Fruit fly (Drosophila melanogaster) whole organism, embryonic: ENCODE measurements around the gene CG6465.

Source experiments
- Antp ChIP-seq: fragments of 200-800 bp; sonication (Bioruptor generic); optimal IDR thresholded peaks from 3 replicates; lab custom pipeline; 2016; ENCODE audit warnings: missing biosample characterization, missing genetic modification characterization
- CG11085 ChIP-seq: fragments of 200-800 bp; sonication (Bioruptor generic); IDR thresholded peaks from 2 replicates; pipeline ENCODE4 v1.3.6; 2022; ENCODE audit warnings: missing biosample characterization, missing genetic modification characterization
- CG12236 ChIP-seq: fragments of 200-800 bp; sonication (Bioruptor generic); optimal IDR thresholded peaks from 2 replicates; lab custom pipeline; 2016; ENCODE audit warnings: missing biosample characterization, missing genetic modification characterization
- CG12299 ChIP-seq: fragments of 200-800 bp; sonication (Bioruptor generic); optimal IDR thresholded peaks from 2 replicates; lab custom pipeline; 2018; ENCODE audit warnings: missing biosample characterization, mild to moderate bottlenecking, missing genetic modification characterization
- CG12744 ChIP-seq: fragments of 200-800 bp; sonication (Bioruptor generic); optimal IDR thresholded peaks from 2 replicates; lab custom pipeline; 2016; ENCODE audit warnings: missing biosample characterization, missing genetic modification characterization
- CG15073 ChIP-seq: fragments of 200-800 bp; sonication (Bioruptor generic); optimal IDR thresholded peaks from 2 replicates; lab custom pipeline; 2016; ENCODE audit warnings: missing biosample characterization, missing genetic modification characterization
- CG1529 ChIP-seq: fragments of 200-800 bp; sonication (Bioruptor generic); optimal IDR thresholded peaks from 3 replicates; lab custom pipeline; 2018; ENCODE audit warnings: missing biosample characterization, missing genetic modification characterization
- CG17186 ChIP-seq: fragments of 200-800 bp; sonication (Bioruptor generic); optimal IDR thresholded peaks from 3 replicates; lab custom pipeline; 2017; ENCODE audit warnings: missing biosample characterization, missing genetic modification reagents, missing genetic modification characterization
- CG17802 ChIP-seq: fragments of 200-800 bp; sonication (Bioruptor generic); optimal IDR thresholded peaks from 2 replicates; lab custom pipeline; 2018; ENCODE audit warnings: missing biosample characterization, mild to moderate bottlenecking, missing genetic modification characterization, moderate library complexity
- CG31388 ChIP-seq: fragments of 200-800 bp; sonication (Bioruptor generic); optimal IDR thresholded peaks from 2 replicates; lab custom pipeline; 2016; ENCODE audit warnings: missing biosample characterization, missing genetic modification characterization
- CG4282 ChIP-seq: fragments of 200-800 bp; sonication (Bioruptor generic); optimal IDR thresholded peaks from 2 replicates; lab custom pipeline; 2016; ENCODE audit warnings: missing biosample characterization, missing genetic modification characterization
- CG4730 ChIP-seq: fragments of 200-800 bp; sonication (Bioruptor generic); IDR thresholded peaks from 2 replicates; pipeline ENCODE4 v1.3.6; 2022; ENCODE audit warnings: missing biosample characterization, missing genetic modification characterization
- CG6175 ChIP-seq: fragments of 200-800 bp; sonication (Bioruptor generic); IDR thresholded peaks from 3 replicates; pipeline ENCODE4 v1.3.6; 2022; ENCODE audit warnings: missing biosample characterization, missing genetic modification characterization
- CG8290 ChIP-seq, 3 experiments: fragments of 200-800 bp; sonication (Bioruptor generic); optimal IDR thresholded peaks; 2 replicates each; lab custom pipeline; 2016 to 2019; ENCODE audit warnings: missing biosample characterization in 3 of 3, missing genetic modification characterization in 3 of 3, mild to moderate bottlenecking in 2 of 3, moderate library complexity in 1 of 3
- CG9797 ChIP-seq: fragments of 200-800 bp; sonication (Bioruptor generic); optimal IDR thresholded peaks from 3 replicates; lab custom pipeline; 2018; ENCODE audit warnings: missing biosample characterization, mild to moderate bottlenecking, missing genetic modification characterization
- Chrac-16 ChIP-seq: fragments of 200-800 bp; sonication (Bioruptor generic); optimal IDR thresholded peaks from 3 replicates; lab custom pipeline; 2016; ENCODE audit warnings: missing biosample characterization, missing genetic modification characterization
- CoRest ChIP-seq: fragments of 200-800 bp; sonication (Bioruptor generic); optimal IDR thresholded peaks from 3 replicates; lab custom pipeline; 2018; ENCODE audit warnings: missing biosample characterization, mild to moderate bottlenecking, missing genetic modification characterization, moderate library complexity
- D ChIP-seq, 2 experiments: fragments of 200-800 bp in 1 of 2; fragments of >200 bp in 1 of 2; sonication (Bioruptor generic) in 1 of 2; optimal IDR thresholded peaks; 2 replicates in 1 of 2; 3 replicates in 1 of 2; lab custom pipeline; 2017; ENCODE audit warnings: mild to moderate bottlenecking in 1 of 2, missing biosample characterization in 1 of 2, missing genetic modification characterization in 1 of 2, missing genetic modification reagents in 1 of 2
- Dad ChIP-seq: fragments of 200-800 bp; sonication (Bioruptor generic); optimal IDR thresholded peaks from 3 replicates; lab custom pipeline; 2016; ENCODE audit warnings: missing biosample characterization, missing genetic modification characterization
- Dbx ChIP-seq: fragments of 200-800 bp; sonication (Bioruptor generic); IDR thresholded peaks from 3 replicates; pipeline ENCODE4 v1.3.6; 2022; ENCODE audit warnings: missing biosample characterization, missing genetic modification characterization
- Deaf1 ChIP-seq: fragments of 200-800 bp; optimal IDR thresholded peaks from 3 replicates; lab custom pipeline; 2019; ENCODE audit warnings: missing biosample characterization, mild to moderate bottlenecking, missing genetic modification characterization, moderate library complexity
- Fer2 ChIP-seq: fragments of 200-800 bp; sonication (Bioruptor generic); optimal IDR thresholded peaks from 2 replicates; lab custom pipeline; 2018; ENCODE audit warnings: missing biosample characterization, mild to moderate bottlenecking, missing genetic modification characterization, moderate library complexity
- HLH3B ChIP-seq: fragments of 200-800 bp; sonication (Bioruptor generic); IDR thresholded peaks from 2 replicates; pipeline ENCODE4 v1.3.6; 2022; ENCODE audit warnings: missing biosample characterization, missing genetic modification characterization
- HLH54F ChIP-seq: fragments of 200-800 bp; sonication (Bioruptor generic); optimal IDR thresholded peaks from 3 replicates; lab custom pipeline; 2016; ENCODE audit warnings: missing biosample characterization, missing genetic modification characterization
- Hsf ChIP-seq: fragments of 200-800 bp; sonication (Bioruptor generic); optimal IDR thresholded peaks from 3 replicates; lab custom pipeline; 2016; ENCODE audit warnings: missing biosample characterization, missing genetic modification characterization
- Lim3 ChIP-seq: fragments of 200-800 bp; sonication (Bioruptor generic); IDR thresholded peaks from 2 replicates; pipeline ENCODE4 v1.3.6; 2022; ENCODE audit warnings: missing biosample characterization, missing genetic modification characterization
- Mes4 ChIP-seq: fragments of 200-800 bp; sonication (Bioruptor generic); optimal IDR thresholded peaks from 2 replicates; lab custom pipeline; 2016; ENCODE audit warnings: missing biosample characterization, missing genetic modification characterization
- Mrtf ChIP-seq: fragments of 200-800 bp; sonication (Bioruptor generic); IDR thresholded peaks from 3 replicates; pipeline ENCODE4 v1.3.6; 2022; ENCODE audit warnings: missing biosample characterization, missing genetic modification characterization
- Nf-YA ChIP-seq: fragments of 200-800 bp; sonication (Bioruptor generic); IDR thresholded peaks from 2 replicates; pipeline ENCODE4 v1.3.6; 2022; ENCODE audit warnings: missing biosample characterization, missing genetic modification characterization
- Oli ChIP-seq: fragments of 200-800 bp; sonication (Bioruptor generic); optimal IDR thresholded peaks from 2 replicates; lab custom pipeline; 2018; ENCODE audit warnings: missing biosample characterization, mild to moderate bottlenecking, missing genetic modification characterization, moderate library complexity
- Vsx1 ChIP-seq: fragments of 200-800 bp; sonication (Bioruptor generic); optimal IDR thresholded peaks from 2 replicates; lab custom pipeline; 2017; ENCODE audit warnings: missing biosample characterization, mild to moderate bottlenecking, missing genetic modification characterization, missing genetic modification reagents
- Xrp1 ChIP-seq: fragments of 200-800 bp; sonication (Bioruptor generic); IDR thresholded peaks from 2 replicates; pipeline ENCODE4 v1.3.6; 2022; ENCODE audit warnings: missing biosample characterization, missing genetic modification characterization
- ato ChIP-seq: fragments of 200-800 bp; sonication (Bioruptor generic); IDR thresholded peaks from 2 replicates; pipeline ENCODE4 v1.3.6; 2022; ENCODE audit warnings: missing biosample characterization, missing genetic modification characterization; ENCODE audit not compliant: partially characterized antibody
- cad ChIP-seq: fragments of >200 bp; optimal IDR thresholded peaks from 2 replicates; lab custom pipeline; 2017; ENCODE audit warnings: missing biosample characterization, missing genetic modification characterization
- chif ChIP-seq, 2 experiments: fragments of 200-800 bp; sonication (Bioruptor generic); optimal IDR thresholded peaks; 3 replicates each; lab custom pipeline; 2016; ENCODE audit warnings: missing biosample characterization in 2 of 2, missing genetic modification characterization in 2 of 2
- dmrt99B ChIP-seq: fragments of 200-800 bp; sonication (Bioruptor generic); optimal IDR thresholded peaks from 2 replicates; lab custom pipeline; 2018; ENCODE audit warnings: missing biosample characterization, mild to moderate bottlenecking, missing genetic modification characterization, moderate library complexity
- ems ChIP-seq: fragments of 200-800 bp; sonication (Bioruptor generic); optimal IDR thresholded peaks from 3 replicates; lab custom pipeline; 2016; ENCODE audit warnings: missing biosample characterization, missing genetic modification characterization
- fd64A ChIP-seq: fragments of 200-800 bp; sonication (Bioruptor generic); optimal IDR thresholded peaks from 3 replicates; lab custom pipeline; 2018; ENCODE audit warnings: missing biosample characterization, mild to moderate bottlenecking, missing genetic modification characterization
- fu2 ChIP-seq: fragments of 200-800 bp; sonication (Bioruptor generic); optimal IDR thresholded peaks from 2 replicates; lab custom pipeline; 2016; ENCODE audit warnings: missing biosample characterization, missing genetic modification characterization
- gro ChIP-seq: fragments of 200-800 bp; sonication (Bioruptor generic); optimal IDR thresholded peaks from 2 replicates; lab custom pipeline; 2016; ENCODE audit warnings: missing biosample characterization, missing genetic modification characterization
- h ChIP-seq: fragments of >200 bp; optimal IDR thresholded peaks from 2 replicates; lab custom pipeline; 2017
- lola ChIP-seq, 3 experiments: fragments of >200 bp in 2 of 3; fragments of 200-800 bp in 1 of 3; sonication (Bioruptor generic) in 1 of 3; optimal IDR thresholded peaks; 2 replicates each; lab custom pipeline; 2017 to 2019; ENCODE audit warnings: missing biosample characterization in 3 of 3, missing genetic modification characterization in 3 of 3, mild to moderate bottlenecking in 1 of 3, moderate library complexity in 1 of 3
- nmo ChIP-seq: fragments of 200-800 bp; sonication (Bioruptor generic); optimal IDR thresholded peaks from 2 replicates; lab custom pipeline; 2018; ENCODE audit warnings: missing biosample characterization, mild to moderate bottlenecking, missing genetic modification characterization, moderate library complexity
- nom ChIP-seq: fragments of 200-800 bp; sonication (Bioruptor generic); optimal IDR thresholded peaks from 2 replicates; lab custom pipeline; 2017; ENCODE audit warnings: missing biosample characterization, missing genetic modification characterization, mild to moderate bottlenecking, moderate library complexity, missing genetic modification reagents
- p53 ChIP-seq: fragments of 200-800 bp; sonication (Bioruptor generic); optimal IDR thresholded peaks from 2 replicates; lab custom pipeline; 2016; ENCODE audit warnings: missing biosample characterization, missing genetic modification characterization
- sens ChIP-seq: fragments of 200-800 bp; sonication (Bioruptor generic); peaks from one replicate; lab custom pipeline; 2016; ENCODE audit warnings: missing biosample characterization, missing genetic modification characterization
- seq ChIP-seq: fragments of 200-800 bp; sonication (Bioruptor generic); IDR thresholded peaks from 2 replicates; pipeline ENCODE4 v1.3.6; 2022; ENCODE audit warnings: missing biosample characterization, missing genetic modification characterization
- ssp ChIP-seq: fragments of 200-800 bp; sonication (Bioruptor generic); IDR thresholded peaks from 2 replicates; pipeline ENCODE4 v1.3.6; 2022; ENCODE audit warnings: missing biosample characterization, missing genetic modification characterization
- wdn ChIP-seq: fragments of 200-800 bp; sonication (Bioruptor generic); IDR thresholded peaks from 2 replicates; pipeline ENCODE4 v1.3.6; 2022; ENCODE audit warnings: missing biosample characterization, missing genetic modification characterization
- wek ChIP-seq: fragments of 200-800 bp; sonication (Bioruptor generic); optimal IDR thresholded peaks from 3 replicates; lab custom pipeline; 2018; ENCODE audit warnings: missing biosample characterization, mild to moderate bottlenecking, missing genetic modification characterization, moderate library complexity
- wor ChIP-seq: fragments of 200-800 bp; sonication (Bioruptor generic); IDR thresholded peaks from 2 replicates; pipeline ENCODE4 v1.3.6; 2022; ENCODE audit warnings: missing biosample characterization, missing genetic modification characterization
- zf30C ChIP-seq: fragments of 200-800 bp; sonication (Bioruptor generic); optimal IDR thresholded peaks from 3 replicates; lab custom pipeline; 2018; ENCODE audit warnings: missing biosample characterization, mild to moderate bottlenecking, missing genetic modification characterization

The CG6465 gene

DNA sequence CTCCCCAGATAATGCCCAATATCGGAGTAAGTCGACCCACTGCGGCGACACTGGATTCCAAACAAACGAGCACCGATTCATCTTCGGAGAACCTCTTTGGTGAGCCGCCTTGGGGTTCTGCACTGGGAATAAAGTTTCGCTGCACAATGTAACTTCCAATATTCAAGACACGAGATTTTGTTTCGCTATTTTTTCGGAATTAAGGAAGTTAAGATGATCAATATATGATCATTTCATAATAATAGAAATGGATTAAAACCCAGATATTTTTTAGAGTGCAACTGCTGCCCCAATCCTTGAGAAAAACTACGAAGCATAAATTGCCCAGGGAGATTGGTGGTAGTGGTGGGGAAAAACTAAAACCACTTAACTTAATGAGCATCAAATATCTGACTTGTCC is 41.0 kb downstream of the CG6465 start (continued):
- TF ChIP-seq wdn (GFP tag; lab: Robert Waterston, UW): no peak
- no peak for TF ChIP-seq ato (GFP tag; lab: Robert Waterston, UW)
- no peak for TF ChIP-seq Dbx
- no peak for TF ChIP-seq zf30C
- TF ChIP-seq Nf-YA (GFP tag; lab: Robert Waterston, UW): no peak
- peak; percentile 53 for TF ChIP-seq CG8290 (GFP tag; optimal IDR thresholded peaks at IDR 0.05; lab: Kevin White, UChicago)
- no peak for TF ChIP-seq CG8290 (tag; optimal IDR thresholded peaks at IDR 0.05; lab: Kevin White, UChicago)
- peak in 1 of 3 experiments; percentile 36 for TF ChIP-seq lola (GFP tag; optimal IDR thresholded peaks at IDR 0.05; lab: Kevin White, UChicago)
- TF ChIP-seq Hsf (GFP tag; lab: Kevin White, UChicago): no peak
- no peak for TF ChIP-seq CG31388
- TF ChIP-seq CG4282 (GFP tag; lab: Kevin White, UChicago): no peak
- TF ChIP-seq gro (GFP tag; lab: Kevin White, UChicago): no peak
- TF ChIP-seq CG11085 (GFP tag; lab: Robert Waterston, UW): no peak
- no peak for TF ChIP-seq CG12236 (GFP tag; lab: Kevin White, UChicago)
- TF ChIP-seq dmrt99B (tag; lab: Kevin White, UChicago): peak; percentile 62
- TF ChIP-seq Antp: no peak
- TF ChIP-seq Deaf1 (tag; lab: Kevin White, UChicago): peak; percentile 16
- TF ChIP-seq Xrp1: peak; percentile 57; the same call in 1 of the 2 replicates
- no peak for TF ChIP-seq CG1529 (GFP tag; lab: Kevin White, UChicago)
- TF ChIP-seq fd64A: peak; percentile 11
- TF ChIP-seq h (lab: Kevin White, UChicago): no peak
- TF ChIP-seq seq (GFP tag; lab: Robert Waterston, UW): no peak
- peak in 1 of 2 experiments; percentile 53 for TF ChIP-seq chif (GFP tag; optimal IDR thresholded peaks at IDR 0.05; lab: Kevin White, UChicago)
- TF ChIP-seq Mes4 (GFP tag; lab: Kevin White, UChicago): no peak
- TF ChIP-seq ems (GFP tag; lab: Kevin White, UChicago): peak; percentile 7
- TF ChIP-seq CG15073 (GFP tag; lab: Kevin White, UChicago): no peak
- TF ChIP-seq Lim3 (GFP tag; lab: Robert Waterston, UW): no peak
- TF ChIP-seq wek (GFP tag; lab: Kevin White, UChicago): no peak
- peak; percentile 43; the same call in 1 of the 2 replicates for TF ChIP-seq ssp (GFP tag; lab: Robert Waterston, UW)
- TF ChIP-seq sens (GFP tag; lab: Kevin White, UChicago): peak; percentile 95
- no peak for TF ChIP-seq CoRest (tag; lab: Kevin White, UChicago)
- no peak for TF ChIP-seq CG6175 (GFP tag; lab: Robert Waterston, UW)
- TF ChIP-seq p53 (GFP tag; lab: Kevin White, UChicago): no peak
- no peak for TF ChIP-seq Vsx1
- no peak for TF ChIP-seq CG4730 (GFP tag; lab: Robert Waterston, UW)
- no peak for TF ChIP-seq wor
- no peak for TF ChIP-seq HLH3B (GFP tag; lab: Robert Waterston, UW)
- TF ChIP-seq nom (GFP tag; lab: Kevin White, UChicago): no peak
- TF ChIP-seq Fer2 (tag; lab: Kevin White, UChicago): no peak
- peak; percentile 74 for TF ChIP-seq nmo (GFP tag; lab: Kevin White, UChicago)
- TF ChIP-seq fu2 (GFP tag; lab: Kevin White, UChicago): no peak
- no peak for TF ChIP-seq D (optimal IDR thresholded peaks at IDR 0.05; lab: Kevin White, UChicago)
- peak; percentile 60 for TF ChIP-seq D (GFP tag; optimal IDR thresholded peaks at IDR 0.05; lab: Kevin White, UChicago)
- no peak for TF ChIP-seq Oli
- TF ChIP-seq Chrac-16: no peak
- no peak for TF ChIP-seq Dad (GFP tag; lab: Kevin White, UChicago)
- no peak for TF ChIP-seq cad (GFP tag; lab: Kevin White, UChicago)
- no peak for TF ChIP-seq HLH54F (GFP tag; lab: Kevin White, UChicago)
- TF ChIP-seq CG12744 (GFP tag; lab: Kevin White, UChicago): no peak
- no peak for TF ChIP-seq CG9797 (GFP tag; lab: Kevin White, UChicago)
- TF ChIP-seq Mrtf (GFP tag; lab: Robert Waterston, UW): 0 out of 3 replicates have a peak, but pooled peaks have one; percentile 21
- no peak for TF ChIP-seq CG12299 (tag; lab: Kevin White, UChicago)
- peak; percentile 15 for TF ChIP-seq CG17802
- no peak for TF ChIP-seq CG17186 (GFP tag; lab: Kevin White, UChicago)
